Worm (Caenorhabditis elegans) whole organism, L2 larva: Measurements from ENCODE around the gene ZK1127.4.

Experiments used
- C34F6.9 ChIP-seq: fragments of 150-350 bp; optimal IDR thresholded peaks from 2 replicates; lab custom pipeline; 2014; ENCODE audit warnings: missing biosample characterization, missing genetic modification characterization
- F13H6.1 ChIP-seq: sonication (generic microtip); optimal IDR thresholded peaks from 2 replicates; lab custom pipeline; 2016; ENCODE audit warnings: missing genetic modification characterization, missing compliant biosample characterization
- R02D3.7 ChIP-seq: fragments of 150-350 bp; optimal IDR thresholded peaks from 2 replicates; lab custom pipeline; 2014; ENCODE audit warnings: missing biosample characterization, missing genetic modification characterization
- Y55F3AM.14 ChIP-seq: fragments of 200-800 bp; sonication (Bioruptor generic); optimal IDR thresholded peaks from 2 replicates; lab custom pipeline; 2018; ENCODE audit warnings: mild to moderate bottlenecking, missing genetic modification characterization, missing compliant biosample characterization
- ZK546.5 ChIP-seq: sonication (generic microtip); optimal IDR thresholded peaks from 2 replicates; lab custom pipeline; 2017; ENCODE audit warnings: missing biosample characterization, missing genetic modification characterization
- alr-1 ChIP-seq: fragments of 150-350 bp; optimal IDR thresholded peaks from 2 replicates; lab custom pipeline; 2014; ENCODE audit warnings: missing biosample characterization, missing genetic modification characterization
- aly-2 ChIP-seq: fragments of 150-350 bp; optimal IDR thresholded peaks from 2 replicates; lab custom pipeline; 2014; ENCODE audit warnings: missing biosample characterization, missing genetic modification characterization
- ceh-16 ChIP-seq: fragments of 150-350 bp; optimal IDR thresholded peaks from 2 replicates; lab custom pipeline; 2014; ENCODE audit warnings: missing biosample characterization, missing genetic modification characterization
- ceh-82 ChIP-seq: fragments of 150-350 bp; optimal IDR thresholded peaks from 2 replicates; lab custom pipeline; 2014; ENCODE audit warnings: missing biosample characterization, missing genetic modification characterization
- crh-2 ChIP-seq: sonication (generic microtip); optimal IDR thresholded peaks from 2 replicates; lab custom pipeline; 2017; ENCODE audit warnings: missing biosample characterization, missing genetic modification characterization
- elt-1 ChIP-seq: fragments of 150-350 bp; optimal IDR thresholded peaks from 2 replicates; lab custom pipeline; 2014; ENCODE audit warnings: missing biosample characterization, missing genetic modification characterization
- elt-3 ChIP-seq: sonication (generic microtip); optimal IDR thresholded peaks from 2 replicates; lab custom pipeline; 2017; ENCODE audit warnings: missing biosample characterization, missing genetic modification characterization
- fos-1 ChIP-seq: fragments of 150-350 bp; optimal IDR thresholded peaks from 2 replicates; lab custom pipeline; 2014; ENCODE audit warnings: missing biosample characterization, missing genetic modification characterization
- gmeb-1 ChIP-seq: fragments of 150-350 bp; optimal IDR thresholded peaks from 2 replicates; lab custom pipeline; 2014; ENCODE audit warnings: missing biosample characterization, missing genetic modification characterization
- lin-13 ChIP-seq: fragments of 150-350 bp; optimal IDR thresholded peaks from 2 replicates; lab custom pipeline; 2014; ENCODE audit warnings: missing biosample characterization, missing genetic modification reagents, missing genetic modification characterization
- lin-39 ChIP-seq: fragments of 150-350 bp; optimal IDR thresholded peaks from 2 replicates; lab custom pipeline; 2014; ENCODE audit warnings: missing biosample characterization, missing genetic modification reagents, missing genetic modification characterization
- lsy-2 ChIP-seq, 2 experiments: fragments of 150-350 bp in 1 of 2; sonication (generic microtip) in 1 of 2; optimal IDR thresholded peaks; 2 replicates each; lab custom pipeline; 2014 to 2017; ENCODE audit warnings: missing biosample characterization in 2 of 2, missing genetic modification characterization in 2 of 2
- nhr-11 ChIP-seq: fragments of 150-350 bp; optimal IDR thresholded peaks from 2 replicates; lab custom pipeline; 2014; ENCODE audit warnings: missing biosample characterization, missing genetic modification characterization
- nhr-12 ChIP-seq: fragments of 150-350 bp; optimal IDR thresholded peaks from 2 replicates; lab custom pipeline; 2014; ENCODE audit warnings: missing biosample characterization, missing genetic modification characterization
- nhr-129 ChIP-seq: fragments of 150-350 bp; optimal IDR thresholded peaks from 2 replicates; lab custom pipeline; 2014; ENCODE audit warnings: missing biosample characterization, missing genetic modification characterization
- nhr-21 ChIP-seq: fragments of 150-350 bp; optimal IDR thresholded peaks from 2 replicates; lab custom pipeline; 2014; ENCODE audit warnings: missing biosample characterization, missing genetic modification characterization
- nhr-23 ChIP-seq: fragments of 150-350 bp; optimal IDR thresholded peaks from 2 replicates; lab custom pipeline; 2014; ENCODE audit warnings: missing biosample characterization, missing genetic modification reagents, missing genetic modification characterization
- nhr-237 ChIP-seq: fragments of 150-350 bp; optimal IDR thresholded peaks from 2 replicates; lab custom pipeline; 2014; ENCODE audit warnings: missing biosample characterization, missing genetic modification characterization
- nhr-25 ChIP-seq: fragments of 150-350 bp; sonication (generic microtip); optimal IDR thresholded peaks from 3 replicates; lab custom pipeline; 2014; ENCODE audit warnings: missing biosample characterization, missing genetic modification characterization
- nhr-6 ChIP-seq: fragments of 150-350 bp; optimal IDR thresholded peaks from 2 replicates; lab custom pipeline; 2014; ENCODE audit warnings: missing biosample characterization, missing genetic modification characterization
- nhr-77 ChIP-seq: fragments of 150-350 bp; optimal IDR thresholded peaks from 2 replicates; lab custom pipeline; 2014; ENCODE audit warnings: missing biosample characterization, missing genetic modification characterization
- sem-4 ChIP-seq: fragments of 150-350 bp; optimal IDR thresholded peaks from 2 replicates; lab custom pipeline; 2014; ENCODE audit warnings: missing biosample characterization, missing genetic modification reagents, missing genetic modification characterization
- skn-1 ChIP-seq: sonication (generic microtip); optimal IDR thresholded peaks from 2 replicates; lab custom pipeline; 2017; ENCODE audit warnings: missing biosample characterization, missing genetic modification characterization
- sma-3 ChIP-seq: sonication (generic microtip); optimal IDR thresholded peaks from 2 replicates; lab custom pipeline; 2016; ENCODE audit warnings: missing genetic modification reagents, missing genetic modification characterization, missing compliant biosample characterization
- sma-9 ChIP-seq, 2 experiments: fragments of 150-350 bp in 1 of 2; sonication (generic microtip) in 1 of 2; optimal IDR thresholded peaks; 2 replicates each; lab custom pipeline; 2014 to 2016; ENCODE audit warnings: missing genetic modification characterization in 2 of 2, mild to moderate bottlenecking in 1 of 2, missing biosample characterization in 1 of 2, missing compliant biosample characterization in 1 of 2, missing genetic modification reagents in 1 of 2, moderate library complexity in 1 of 2
- snpc-4 ChIP-seq: fragments of 150-350 bp; optimal IDR thresholded peaks from 2 replicates; lab custom pipeline; 2014; ENCODE audit warnings: missing biosample characterization, missing genetic modification characterization
- unc-55 ChIP-seq: fragments of 150-350 bp; sonication (generic microtip); optimal IDR thresholded peaks from 3 replicates; lab custom pipeline; 2014; ENCODE audit warnings: missing biosample characterization, missing genetic modification reagents, missing genetic modification characterization
- unc-62 ChIP-seq: fragments of 150-350 bp; optimal IDR thresholded peaks from 2 replicates; lab custom pipeline; 2014; ENCODE audit warnings: missing biosample characterization, missing genetic modification reagents, missing genetic modification characterization
- zag-1 ChIP-seq: fragments of 150-350 bp; optimal IDR thresholded peaks from 2 replicates; lab custom pipeline; 2014; ENCODE audit warnings: missing biosample characterization, missing genetic modification characterization

ZK1127.4 gene

DNA sequence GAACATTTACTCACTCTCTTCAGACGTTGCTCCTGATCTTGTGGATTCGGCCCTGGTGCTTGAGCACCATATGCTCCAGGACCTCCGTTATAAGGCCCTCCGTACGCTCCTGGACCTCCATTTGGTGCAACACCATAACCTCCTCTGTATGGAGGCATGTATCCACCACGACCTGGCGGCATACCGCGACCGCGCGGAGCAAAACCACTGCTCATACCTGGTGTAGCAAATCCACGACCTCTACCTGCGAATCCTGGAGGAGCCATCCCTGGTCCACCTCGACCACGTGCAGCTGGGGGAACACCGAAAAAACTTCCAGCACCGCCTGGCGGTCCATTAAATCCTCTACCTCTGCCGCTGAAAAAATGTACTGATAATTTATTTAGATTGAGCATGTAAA lies 4.3 kb upstream of the ZK1127.4 start:
- no peak for TF ChIP-seq sma-3 (GFP tag; lab: Kevin White, UChicago)
- TF ChIP-seq, all 48 proteins: peak for 0

DNA sequence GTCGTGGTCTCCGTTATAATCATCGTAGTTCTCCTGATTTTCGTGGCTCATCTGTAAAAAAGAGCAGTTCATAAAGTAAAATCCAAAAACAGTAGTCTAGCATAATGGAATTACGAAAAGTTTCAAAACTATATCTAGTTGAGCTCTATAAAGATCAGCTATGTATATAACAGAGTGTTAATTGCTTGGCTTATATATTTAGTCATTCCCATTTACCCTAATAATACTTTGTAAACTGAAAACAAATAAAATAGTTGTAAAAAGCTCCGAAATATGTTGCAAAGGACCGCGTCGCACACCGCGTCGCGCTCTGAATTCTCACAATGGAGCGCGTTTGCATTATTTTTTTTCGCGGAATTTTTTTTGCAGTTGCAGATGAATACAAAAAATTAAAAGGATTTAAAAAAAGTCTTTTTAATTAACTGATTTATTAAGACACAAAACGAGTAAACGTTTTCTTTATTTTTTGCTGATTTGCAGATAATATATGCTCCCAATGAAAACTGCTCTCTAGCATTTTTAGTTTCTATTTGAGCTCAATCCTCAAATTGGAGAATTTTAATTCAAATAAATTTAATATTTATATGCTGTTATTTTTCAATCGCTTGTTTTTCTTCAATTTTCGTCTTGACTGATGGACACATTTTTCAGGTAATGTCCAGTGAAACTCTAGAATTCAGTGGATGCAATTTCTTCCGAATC lies 3.6 kb upstream of the ZK1127.4 start, which contains the start of the genes tcer-1 and ZK1127.5:
Gene tcer-1, minus strand, starts transcription at position 51 of the 702 bp plus-strand sequence.
Gene ZK1127.5, plus strand, starts transcription at position 652 of the 702 bp plus-strand sequence.
- TF ChIP-seq unc-55 (GFP tag; lab: Kevin White, UChicago) (peak; percentile 69), ceh-16 (tag; lab: Kevin White, UChicago) (no peak), snpc-4 (tag; lab: Kevin White, UChicago) (peak; percentile 40), nhr-77 (no peak), nhr-6 (tag; lab: Kevin White, UChicago) (no peak), skn-1 (tag; lab: Kevin White, UChicago) (no peak), alr-1 (no peak), fos-1 (peak; percentile 1), nhr-11 (no peak), ZK546.5 (tag; lab: Kevin White, UChicago) (no peak), lin-13 (GFP tag; lab: Kevin White, UChicago) (peak; percentile 44), C34F6.9 (tag; lab: Kevin White, UChicago) (peak; percentile 89), lsy-2 (tag; optimal IDR thresholded peaks at IDR 0.05; lab: Kevin White, UChicago) (peak in 1 of 2 experiments; percentile 70), F13H6.1 (tag; lab: Kevin White, UChicago) (peak; percentile 38), elt-3 (tag; lab: Kevin White, UChicago) (no peak), gmeb-1 (tag; lab: Kevin White, UChicago) (peak; percentile 55), sma-3 (GFP tag; lab: Kevin White, UChicago) (peak; percentile 28), unc-62 (GFP tag; lab: Kevin White, UChicago) (no peak), R02D3.7 (tag; lab: Kevin White, UChicago) (no peak), sem-4 (tag; lab: Kevin White, UChicago) (peak; percentile 41), sma-9 (GFP tag; optimal IDR thresholded peaks at IDR 0.05; lab: Kevin White, UChicago) (peak; percentile 4), sma-9 (tag; optimal IDR thresholded peaks at IDR 0.05; lab: Kevin White, UChicago) (no peak), nhr-23 (tag; lab: Kevin White, UChicago) (no peak), nhr-12 (tag; lab: Kevin White, UChicago) (no peak), elt-1 (no peak), nhr-129 (tag; lab: Kevin White, UChicago) (peak; percentile 44), zag-1 (tag; lab: Kevin White, UChicago) (no peak), crh-2 (tag; lab: Kevin White, UChicago) (peak; percentile 32)

- TF ChIP-seq lin-13 (GFP tag; lab: Kevin White, UChicago) (no peak), C34F6.9 (tag; lab: Kevin White, UChicago) (no peak), nhr-237 (no peak), skn-1 (tag; lab: Kevin White, UChicago) (no peak), Y55F3AM.14 (GFP tag; lab: Kevin White, UChicago) (no peak), nhr-25 (tag; lab: Kevin White, UChicago) (no peak), lin-39 (tag; lab: Kevin White, UChicago) (no peak), ceh-82 (tag; lab: Kevin White, UChicago) (no peak), R02D3.7 (tag; lab: Kevin White, UChicago) (no peak), ceh-16 (tag; lab: Kevin White, UChicago) (no peak), nhr-21 (tag; lab: Kevin White, UChicago) (no peak), sma-9 (GFP tag; optimal IDR thresholded peaks at IDR 0.05; lab: Kevin White, UChicago) (no peak), sma-9 (tag; optimal IDR thresholded peaks at IDR 0.05; lab: Kevin White, UChicago) (no peak), crh-2 (tag; lab: Kevin White, UChicago) (no peak), alr-1 (no peak), lsy-2 (tag; optimal IDR thresholded peaks at IDR 0.05; lab: Kevin White, UChicago) (no peak)
Observed at ce11 chrII:7051778-7052177, 2.0 kb upstream of the ZK1127.4 start, which contains the start of gene ZK1127.12. ZK1127.12 (plus strand) TSS chrII:7052078.

ce11 chrII:7053001-7053400 lies 748 bp upstream of the ZK1127.4 start, which contains the start of gene ZK1127.13:
ZK1127.13 (plus strand) TSS chrII:7053301.
- TF ChIP-seq aly-2: no peak
- TF ChIP-seq, all 48 proteins: peak for 0
